Worm (Caenorhabditis elegans) whole organism, L4/young adult: ENCODE measurements around the gene fbxb-9.

Source experiments
- W03F9.2 ChIP-seq: fragments of 150-350 bp; optimal IDR thresholded peaks from 2 replicates; lab custom pipeline; 2014; ENCODE audit warnings: missing biosample characterization, missing genetic modification characterization
- dao-5 ChIP-seq: sonication (generic microtip); optimal IDR thresholded peaks from 2 replicates; lab custom pipeline; 2016; ENCODE audit warnings: missing genotype, missing genetic modification characterization, moderate library complexity, missing compliant biosample characterization
- him-1 ChIP-seq: sonication (generic microtip); optimal IDR thresholded peaks from 2 replicates; lab custom pipeline; 2016; ENCODE audit warnings: missing genotype, missing genetic modification reagents, missing genetic modification characterization, missing compliant biosample characterization

fbxb-9 gene

ce11 chrIV:11143228-11143444, 19.2 kb downstream of the fbxb-9 start, which contains the start of gene F01G4.4:
TSS of gene F01G4.4 (plus strand) at chrIV:11143345.
- TF ChIP-seq W03F9.2 (no peak), dao-5 (no peak), him-1 (no peak)

ce11 chrIV:11142314-11143227, 19.8 kb downstream of the fbxb-9 start, which contains the start of gene skih-2:
TSS of gene skih-2 (minus strand) at chrIV:11142364.
- no peak for TF ChIP-seq him-1
- TF ChIP-seq W03F9.2: peak; percentile 14
- TF ChIP-seq dao-5: no peak

DNA sequence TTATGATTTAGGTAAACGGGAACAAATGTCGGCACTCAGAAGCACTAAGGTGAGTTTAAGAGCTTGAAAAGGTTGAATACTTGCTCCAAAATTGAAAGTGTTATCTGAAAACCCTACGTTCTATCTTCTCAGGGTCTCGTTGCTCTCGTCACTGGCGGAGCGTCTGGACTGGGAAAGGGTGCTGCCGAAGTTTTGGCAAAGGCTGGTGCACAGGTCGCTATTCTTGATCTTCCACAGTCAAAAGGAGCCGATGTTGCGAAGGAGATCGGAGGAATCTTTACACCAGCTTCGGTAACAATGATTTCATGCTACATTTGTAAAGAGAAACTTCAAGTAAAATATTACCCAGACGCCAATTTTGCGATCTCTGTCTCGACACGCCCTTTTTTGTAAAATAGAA, 31.1 kb downstream of the fbxb-9 start, which contains the start of gene ard-1:
Gene ard-1, plus strand, starts transcription at position 12 of the 400 bp plus-strand sequence.
- no peak for TF ChIP-seq dao-5
- TF ChIP-seq W03F9.2: no peak
- no peak for TF ChIP-seq him-1

ce11 chrIV:11130774-11131173, 31.6 kb downstream of the fbxb-9 start:
- TF ChIP-seq W03F9.2 (no peak), dao-5 (no peak), him-1 (no peak)

DNA sequence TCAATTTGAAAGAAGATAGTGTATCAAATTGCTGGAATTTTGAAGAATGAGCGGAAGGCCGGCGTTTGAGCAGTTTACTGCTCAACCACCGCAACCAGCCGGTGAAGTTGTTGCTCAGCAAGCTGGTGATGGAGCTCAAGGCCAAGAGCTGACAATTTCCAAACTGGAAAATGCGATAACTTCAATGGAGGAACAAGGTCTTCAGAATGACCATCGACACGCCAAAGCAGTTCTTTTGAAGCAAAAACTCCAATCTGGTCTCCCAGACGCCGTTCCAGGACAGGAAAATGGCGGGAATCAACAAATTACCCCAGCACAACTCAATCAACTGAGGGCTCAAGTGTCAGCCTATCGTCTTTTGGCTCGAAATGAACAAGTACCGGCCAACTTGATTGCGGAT, 36.3 kb downstream of the fbxb-9 start:
- no peak for TF ChIP-seq W03F9.2
- no peak for TF ChIP-seq him-1
- TF ChIP-seq dao-5: no peak

DNA sequence TGAATTAATAATTGTTTCAGACTA, 36.5 kb downstream of the fbxb-9 start, which contains the start of gene swsn-4:
Gene swsn-4, plus strand, starts transcription at position 21 of the 24 bp plus-strand sequence.
- TF ChIP-seq him-1 (no peak), dao-5 (no peak), W03F9.2 (no peak)

- TF ChIP-seq him-1 (no peak), W03F9.2 (no peak), dao-5 (no peak)
Observed at ce11 chrIV:11125604-11126003, 36.7 kb downstream of the fbxb-9 start.

ce11 chrIV:11125200-11125599, 37.2 kb downstream of the fbxb-9 start:
- TF ChIP-seq W03F9.2: no peak
- no peak for TF ChIP-seq him-1
- no peak for TF ChIP-seq dao-5

- TF ChIP-seq him-1: no peak
- TF ChIP-seq dao-5: no peak
- TF ChIP-seq W03F9.2: no peak
Observed at ce11 chrIV:11124674-11125073, 37.7 kb downstream of the fbxb-9 start, which contains the start of gene spo-11. TSS of gene spo-11 (minus strand) at chrIV:11124862.

DNA sequence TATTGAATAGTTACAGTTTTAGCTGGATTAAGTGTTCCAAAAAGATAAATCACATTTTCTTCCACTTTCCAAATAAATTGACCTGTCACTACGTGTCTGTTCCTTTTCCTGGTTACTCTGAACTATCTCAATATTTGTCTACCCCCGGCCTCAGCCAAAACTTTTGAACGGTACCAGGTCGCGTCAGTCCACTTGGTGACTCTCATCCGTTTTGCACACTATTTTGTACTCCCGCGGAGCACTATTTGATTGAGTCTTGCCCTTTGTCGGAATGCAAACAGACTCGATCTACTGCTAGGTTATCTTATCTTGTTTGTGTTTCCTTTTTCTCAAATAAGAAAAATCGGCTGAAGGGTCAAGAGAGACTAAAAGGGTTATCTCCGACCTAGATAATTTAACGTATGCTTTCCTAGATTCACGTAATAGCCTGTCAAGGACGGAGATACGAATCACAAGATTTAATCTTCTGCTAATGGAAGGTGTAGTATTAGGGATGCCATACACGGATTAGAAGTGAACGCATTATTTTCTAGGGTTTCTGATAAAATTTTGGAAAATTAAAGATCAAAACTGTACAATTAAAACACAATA, 42.3 kb downstream of the fbxb-9 start:
- TF ChIP-seq him-1: no peak
- no peak for TF ChIP-seq dao-5
- TF ChIP-seq W03F9.2: no peak

- TF ChIP-seq him-1 (no peak), W03F9.2 (peak; percentile 45)
Observed at ce11 chrIV:11118837-11119491, 43.4 kb downstream of the fbxb-9 start, which contains the start of the genes imp-2 and enpl-1. TSS of gene imp-2 (minus strand) at chrIV:11118887. TSS of gene enpl-1 (plus strand) at chrIV:11119298.

DNA sequence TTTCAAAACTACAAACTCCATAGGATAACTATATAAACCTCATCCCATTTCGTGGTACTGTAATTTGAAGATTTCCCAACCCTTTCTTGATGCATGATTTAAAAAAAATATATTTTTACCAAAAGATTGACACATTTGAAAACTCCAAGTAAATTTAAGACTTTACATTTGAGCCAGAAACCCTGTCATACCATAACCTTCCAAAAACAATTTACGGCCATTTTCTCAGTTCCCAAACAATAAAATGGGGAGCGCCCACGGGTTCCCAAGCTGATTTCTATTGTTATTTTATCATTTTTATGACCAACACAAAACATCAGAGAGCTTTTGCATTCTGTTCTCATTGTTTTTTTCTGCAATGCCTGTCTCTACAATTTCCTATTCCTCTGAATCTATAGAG, 49.7 kb downstream of the fbxb-9 start, which contains the start of gene clc-9:
Gene clc-9, plus strand, starts transcription at position 301 of the 400 bp plus-strand sequence.
- TF ChIP-seq W03F9.2 (no peak), him-1 (no peak), dao-5 (no peak)

DNA sequence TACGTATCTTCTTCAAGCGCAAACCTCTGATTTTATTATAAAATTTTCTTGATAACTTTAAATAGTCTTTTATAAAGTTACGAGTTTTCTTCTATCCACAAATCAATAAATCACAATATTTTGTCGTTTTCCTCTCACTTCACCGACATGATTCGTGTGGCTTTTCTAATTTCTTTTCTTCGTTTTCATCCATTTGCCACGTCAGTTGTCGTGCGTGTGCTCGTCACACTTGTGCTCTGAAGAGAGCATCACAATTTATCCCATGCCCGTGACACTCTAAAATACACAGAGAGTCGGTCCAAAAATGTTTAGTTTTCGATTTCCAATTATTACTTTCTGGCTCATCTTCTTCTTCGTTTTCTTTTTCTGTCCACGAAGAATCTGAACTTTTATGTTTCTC, 50.5 kb downstream of the fbxb-9 start:
- TF ChIP-seq dao-5 (no peak), W03F9.2 (no peak), him-1 (no peak)
